Fruit fly (Drosophila melanogaster) whole organism, embryonic: Measurements from ENCODE around the gene pr.
A peak's percentile ranks its signal among the peaks of the same experiment; 100 is the strongest.

Experiments
- Abd-B ChIP-seq: fragments of 200-800 bp; sonication (Bioruptor generic); optimal IDR thresholded peaks from 2 replicates; lab custom pipeline; 2018; ENCODE audit warnings: missing biosample characterization, mild to moderate bottlenecking, missing genetic modification characterization, moderate library complexity
- Atf-2 ChIP-seq: fragments of 200-800 bp; sonication (Bioruptor generic); optimal IDR thresholded peaks from 2 replicates; lab custom pipeline; 2016; ENCODE audit warnings: missing biosample characterization, missing genetic modification characterization
- Atf6 ChIP-seq: fragments of 200-800 bp; sonication (Bioruptor generic); IDR thresholded peaks from 2 replicates; pipeline ENCODE4 v1.3.6; 2022; ENCODE audit warnings: missing biosample characterization, missing genetic modification characterization
- BEAF-32 ChIP-seq: fragments of 200-800 bp; sonication (Bioruptor generic); optimal IDR thresholded peaks from 3 replicates; lab custom pipeline; 2017; ENCODE audit warnings: missing biosample characterization, missing genetic modification characterization, mild to moderate bottlenecking, moderate library complexity, missing genetic modification reagents
- CG11085 ChIP-seq: fragments of 200-800 bp; sonication (Bioruptor generic); IDR thresholded peaks from 2 replicates; pipeline ENCODE4 v1.3.6; 2022; ENCODE audit warnings: missing biosample characterization, missing genetic modification characterization
- CG11560 ChIP-seq: fragments of 200-800 bp; sonication (Bioruptor generic); IDR thresholded peaks from 3 replicates; pipeline ENCODE4 v1.3.6; 2022; ENCODE audit warnings: missing biosample characterization, missing genetic modification characterization
- CG12659 ChIP-seq: fragments of 200-800 bp; sonication (Bioruptor generic); optimal IDR thresholded peaks from 3 replicates; lab custom pipeline; 2017; ENCODE audit warnings: mild to moderate bottlenecking, missing biosample characterization, missing genetic modification reagents, missing genetic modification characterization
- CG13123 ChIP-seq: fragments of 200-800 bp; sonication (Bioruptor generic); optimal IDR thresholded peaks from 2 replicates; lab custom pipeline; 2016; ENCODE audit warnings: missing biosample characterization, missing genetic modification characterization
- CG13894 ChIP-seq: fragments of 200-800 bp; sonication (Bioruptor generic); optimal IDR thresholded peaks from 3 replicates; lab custom pipeline; 2018; ENCODE audit warnings: missing biosample characterization, mild to moderate bottlenecking, missing genetic modification characterization, moderate library complexity
- CG14014 ChIP-seq: fragments of 200-800 bp; sonication (Bioruptor generic); IDR thresholded peaks from 2 replicates; pipeline ENCODE4 v1.3.6; 2022; ENCODE audit warnings: missing biosample characterization, missing genetic modification characterization
- CG15514 ChIP-seq: fragments of 200-800 bp; sonication (Bioruptor generic); optimal IDR thresholded peaks from 3 replicates; lab custom pipeline; 2017; ENCODE audit warnings: missing biosample characterization, missing genetic modification characterization, mild to moderate bottlenecking, moderate library complexity, missing genetic modification reagents
- CG18599 ChIP-seq: fragments of 200-800 bp; sonication (Bioruptor generic); optimal IDR thresholded peaks from 3 replicates; lab custom pipeline; 2017; ENCODE audit warnings: missing biosample characterization, missing genetic modification characterization, mild to moderate bottlenecking, moderate library complexity, missing genetic modification reagents
- CG2129 ChIP-seq: fragments of 200-800 bp; sonication (Bioruptor generic); IDR thresholded peaks from 2 replicates; pipeline ENCODE4 v1.3.6; 2022; ENCODE audit warnings: missing biosample characterization, missing genetic modification characterization; ENCODE audit not compliant: partially characterized antibody
- CG2199 ChIP-seq: fragments of 200-800 bp; sonication (Bioruptor generic); IDR thresholded peaks from 3 replicates; pipeline ENCODE4 v1.3.6; 2022; ENCODE audit warnings: missing biosample characterization, missing genetic modification characterization
- CG4404 ChIP-seq: fragments of 200-800 bp; sonication (Bioruptor generic); IDR thresholded peaks from 2 replicates; pipeline ENCODE4 v1.3.6; 2022; ENCODE audit warnings: missing biosample characterization, missing genetic modification characterization
- CG4424 ChIP-seq: fragments of 200-800 bp; sonication (Bioruptor generic); optimal IDR thresholded peaks from 3 replicates; lab custom pipeline; 2016; ENCODE audit warnings: missing biosample characterization, missing genetic modification characterization
- CG5953 ChIP-seq: fragments of 200-800 bp; sonication (Bioruptor generic); IDR thresholded peaks from 2 replicates; pipeline ENCODE4 v1.3.6; 2022; ENCODE audit warnings: missing biosample characterization, missing genetic modification characterization
- CG6175 ChIP-seq: fragments of 200-800 bp; sonication (Bioruptor generic); IDR thresholded peaks from 3 replicates; pipeline ENCODE4 v1.3.6; 2022; ENCODE audit warnings: missing biosample characterization, missing genetic modification characterization
- CG7372 ChIP-seq: fragments of 200-800 bp; sonication (Bioruptor generic); IDR thresholded peaks from 2 replicates; pipeline ENCODE4 v1.3.6; 2022; ENCODE audit warnings: missing biosample characterization, missing genetic modification characterization
- CG7786 ChIP-seq: fragments of 200-800 bp; sonication (Bioruptor generic); optimal IDR thresholded peaks from 2 replicates; lab custom pipeline; 2016; ENCODE audit warnings: missing biosample characterization, missing genetic modification characterization
- CG7928 ChIP-seq: fragments of 200-800 bp; sonication (Bioruptor generic); optimal IDR thresholded peaks from 2 replicates; lab custom pipeline; 2017; ENCODE audit warnings: missing biosample characterization, mild to moderate bottlenecking, missing genetic modification characterization
- CG8478 ChIP-seq: fragments of >200 bp; optimal IDR thresholded peaks from 2 replicates; lab custom pipeline; 2018
- CG9609 ChIP-seq: fragments of 200-800 bp; sonication (Bioruptor generic); optimal IDR thresholded peaks from 3 replicates; lab custom pipeline; 2016; ENCODE audit warnings: missing biosample characterization, missing genetic modification characterization
- CG9797 ChIP-seq: fragments of 200-800 bp; sonication (Bioruptor generic); optimal IDR thresholded peaks from 3 replicates; lab custom pipeline; 2018; ENCODE audit warnings: missing biosample characterization, mild to moderate bottlenecking, missing genetic modification characterization
- Drgx ChIP-seq: fragments of 200-800 bp; sonication (Bioruptor generic); IDR thresholded peaks from 2 replicates; pipeline ENCODE4 v1.3.6; 2022; ENCODE audit warnings: missing biosample characterization, missing genetic modification characterization
- Gug ChIP-seq: fragments of 200-800 bp; sonication (Bioruptor generic); IDR thresholded peaks from 4 replicates; pipeline ENCODE4 v1.3.6; 2022; ENCODE audit warnings: missing biosample characterization, missing genetic modification characterization
- Side ChIP-seq: fragments of 200-800 bp; sonication (Bioruptor generic); optimal IDR thresholded peaks from 2 replicates; lab custom pipeline; 2016; ENCODE audit warnings: missing biosample characterization, missing genetic modification characterization
- Sry-δ ChIP-seq: fragments of 200-800 bp; sonication (Bioruptor generic); optimal IDR thresholded peaks from 2 replicates; lab custom pipeline; 2016; ENCODE audit warnings: missing biosample characterization, missing genetic modification characterization
- corto ChIP-seq: fragments of 200-800 bp; sonication (Bioruptor generic); optimal IDR thresholded peaks from 2 replicates; lab custom pipeline; 2016; ENCODE audit warnings: missing biosample characterization, mild to moderate bottlenecking, missing genetic modification characterization, moderate library complexity
- dimm ChIP-seq: fragments of 200-800 bp; sonication (Bioruptor generic); IDR thresholded peaks from 2 replicates; pipeline ENCODE4 v1.3.6; 2022; ENCODE audit warnings: missing biosample characterization, missing genetic modification characterization
- disco-r ChIP-seq: fragments of 200-800 bp; sonication (Bioruptor generic); optimal IDR thresholded peaks from 2 replicates; lab custom pipeline; 2016; ENCODE audit warnings: missing biosample characterization, missing genetic modification characterization
- dmrt11E ChIP-seq: fragments of 200-800 bp; sonication (Bioruptor generic); optimal IDR thresholded peaks from 3 replicates; lab custom pipeline; 2018; ENCODE audit warnings: missing biosample characterization, mild to moderate bottlenecking, missing genetic modification characterization, moderate library complexity
- ems ChIP-seq: fragments of 200-800 bp; sonication (Bioruptor generic); optimal IDR thresholded peaks from 3 replicates; lab custom pipeline; 2016; ENCODE audit warnings: missing biosample characterization, missing genetic modification characterization
- eyg ChIP-seq: fragments of 200-800 bp; sonication (Bioruptor generic); optimal IDR thresholded peaks from 3 replicates; lab custom pipeline; 2016; ENCODE audit warnings: missing biosample characterization, missing genetic modification characterization
- fd96Cb ChIP-seq: fragments of 200-800 bp; sonication (Bioruptor generic); optimal IDR thresholded peaks from 2 replicates; lab custom pipeline; 2018; ENCODE audit warnings: missing biosample characterization, mild to moderate bottlenecking, missing genetic modification characterization, moderate library complexity
- h ChIP-seq: fragments of >200 bp; optimal IDR thresholded peaks from 2 replicates; lab custom pipeline; 2017
- hbn ChIP-seq: fragments of 200-800 bp; sonication (Bioruptor generic); IDR thresholded peaks from 2 replicates; pipeline ENCODE4 v1.3.6; 2022; ENCODE audit warnings: missing biosample characterization, missing genetic modification characterization; ENCODE audit not compliant: partially characterized antibody
- kah ChIP-seq: fragments of 200-800 bp; sonication (Bioruptor generic); optimal IDR thresholded peaks from 2 replicates; lab custom pipeline; 2018; ENCODE audit warnings: missing biosample characterization, mild to moderate bottlenecking, missing genetic modification characterization
- lov ChIP-seq, 2 experiments: fragments of 200-800 bp in 1 of 2; fragments of >200 bp in 1 of 2; sonication (Bioruptor generic) in 1 of 2; IDR thresholded peaks in 1 of 2; optimal IDR thresholded peaks in 1 of 2; 2 replicates in 1 of 2; 3 replicates in 1 of 2; pipeline versions ENCODE4 v1.3.6 to Lab custom; 2017 to 2022; ENCODE audit warnings: missing biosample characterization in 1 of 2, missing genetic modification characterization in 1 of 2
- nerfin-2 ChIP-seq: fragments of 200-800 bp; sonication (Bioruptor generic); IDR thresholded peaks from 2 replicates; pipeline ENCODE4 v1.3.6; 2022; ENCODE audit warnings: missing biosample characterization, missing genetic modification characterization; ENCODE audit not compliant: partially characterized antibody
- odd ChIP-seq: fragments of 200-800 bp; sonication (Bioruptor generic); optimal IDR thresholded peaks from 2 replicates; lab custom pipeline; 2017; ENCODE audit warnings: missing biosample characterization, mild to moderate bottlenecking, missing genetic modification characterization
- p53 ChIP-seq: fragments of 200-800 bp; sonication (Bioruptor generic); optimal IDR thresholded peaks from 2 replicates; lab custom pipeline; 2016; ENCODE audit warnings: missing biosample characterization, missing genetic modification characterization
- pb ChIP-seq: fragments of 200-800 bp; sonication (Bioruptor generic); optimal IDR thresholded peaks from 3 replicates; lab custom pipeline; 2016; ENCODE audit warnings: missing biosample characterization, missing genetic modification characterization
- peb ChIP-seq: fragments of 200-800 bp; sonication (Bioruptor generic); IDR thresholded peaks from 2 replicates; pipeline ENCODE4 v1.3.6; 2022; ENCODE audit warnings: missing biosample characterization, missing genetic modification characterization
- psq ChIP-seq: fragments of 200-800 bp; sonication (Bioruptor generic); optimal IDR thresholded peaks from 2 replicates; lab custom pipeline; 2017; ENCODE audit warnings: missing biosample characterization, missing genetic modification characterization
- salm ChIP-seq: fragments of 200-800 bp; sonication (Bioruptor generic); optimal IDR thresholded peaks from 2 replicates; lab custom pipeline; 2018; ENCODE audit warnings: missing biosample characterization, mild to moderate bottlenecking, missing genetic modification characterization
- shn ChIP-seq: fragments of 200-800 bp; sonication (Bioruptor generic); optimal IDR thresholded peaks from 3 replicates; lab custom pipeline; 2016; ENCODE audit warnings: missing biosample characterization, missing genetic modification characterization
- sim ChIP-seq: fragments of 200-800 bp; sonication (Bioruptor generic); IDR thresholded peaks from 2 replicates; pipeline ENCODE4 v1.3.6; 2022; ENCODE audit warnings: missing biosample characterization, missing genetic modification characterization
- twi ChIP-seq: fragments of 200-800 bp; optimal IDR thresholded peaks from 2 replicates; lab custom pipeline; 2019; ENCODE audit warnings: missing biosample characterization, mild to moderate bottlenecking, missing genetic modification characterization, moderate library complexity
- vfl ChIP-seq: fragments of 200-800 bp; sonication (Bioruptor generic); optimal IDR thresholded peaks from 2 replicates; lab custom pipeline; 2016; ENCODE audit warnings: missing biosample characterization, missing genetic modification characterization
- vnd ChIP-seq: fragments of 200-800 bp; sonication (Bioruptor generic); IDR thresholded peaks from 3 replicates; pipeline ENCODE4 v1.3.6; 2022; ENCODE audit warnings: missing biosample characterization, missing genetic modification characterization; ENCODE audit not compliant: partially characterized antibody

The pr gene

DNA sequence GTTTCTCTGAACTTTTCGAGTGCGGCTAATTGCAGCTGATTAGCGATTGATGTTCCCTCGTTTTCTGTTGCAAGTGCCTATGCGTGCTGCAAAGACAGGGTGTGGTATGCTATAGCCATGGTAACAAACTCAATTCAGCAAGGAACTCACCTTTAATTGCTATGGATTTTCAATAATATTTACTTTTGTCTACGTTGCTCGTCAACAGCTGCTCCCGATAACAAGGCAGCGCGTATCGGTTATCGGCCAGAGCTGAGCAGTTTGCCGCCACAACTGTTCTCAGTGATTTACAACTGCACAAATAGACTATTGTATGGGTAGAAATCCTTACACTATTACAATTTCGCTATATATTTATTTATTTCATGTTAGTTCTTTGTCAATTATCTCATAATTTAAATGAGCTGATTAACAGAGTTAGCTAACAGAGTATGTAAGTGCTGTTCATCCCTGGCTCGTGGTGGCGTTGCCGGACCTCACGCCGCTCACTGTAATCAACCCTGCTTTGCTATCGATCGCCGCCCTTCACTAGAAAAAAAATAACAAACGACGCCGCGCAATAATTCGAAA is at the start of gene pr, which contains the start of gene neb (continued):
- peak; percentile 50 for TF ChIP-seq CG13123 (GFP tag; lab: Kevin White, UChicago)
- no peak for TF ChIP-seq eyg
- peak; percentile 61 for TF ChIP-seq Abd-B (GFP tag; lab: Kevin White, UChicago)
- TF ChIP-seq CG15514 (GFP tag; lab: Kevin White, UChicago): peak; percentile 98
- TF ChIP-seq twi: peak; percentile 39
- no peak for TF ChIP-seq CG2199 (GFP tag; lab: Robert Waterston, UW)
- TF ChIP-seq ems (GFP tag; lab: Kevin White, UChicago): no peak
- no peak for TF ChIP-seq kah
- TF ChIP-seq hbn: no peak
- TF ChIP-seq CG4404 (GFP tag; lab: Robert Waterston, UW): no peak
- no peak for TF ChIP-seq peb (GFP tag; lab: Robert Waterston, UW)
- peak; percentile 51 for TF ChIP-seq BEAF-32
- peak; percentile 68 for TF ChIP-seq Atf6 (GFP tag; lab: Robert Waterston, UW)
- no peak for TF ChIP-seq fd96Cb (tag; lab: Kevin White, UChicago)
- no peak for TF ChIP-seq psq (GFP tag; lab: Kevin White, UChicago)
- no peak for TF ChIP-seq CG11085 (GFP tag; lab: Robert Waterston, UW)
- no peak for TF ChIP-seq shn
- TF ChIP-seq odd: no peak
- TF ChIP-seq dimm (GFP tag; lab: Robert Waterston, UW): no peak
- no peak for TF ChIP-seq Gug (GFP tag; lab: Robert Waterston, UW)
- TF ChIP-seq CG6175 (GFP tag; lab: Robert Waterston, UW): no peak
- no peak for TF ChIP-seq CG8478
- peak; percentile 79 for TF ChIP-seq CG12659 (GFP tag; lab: Kevin White, UChicago)
- 0 out of 2 replicates have a peak, but pooled peaks have one; percentile 11 for TF ChIP-seq CG7372 (GFP tag; lab: Robert Waterston, UW)
- TF ChIP-seq CG5953 (GFP tag; lab: Robert Waterston, UW): peak; percentile 58; the same call in 1 of the 2 replicates
- TF ChIP-seq nerfin-2: peak; percentile 62
- peak; percentile 5 for TF ChIP-seq p53 (GFP tag; lab: Kevin White, UChicago)
- no peak for TF ChIP-seq CG4424 (GFP tag; lab: Kevin White, UChicago)
- no peak for TF ChIP-seq vfl (GFP tag; lab: Kevin White, UChicago)
- TF ChIP-seq CG13894: no peak
- TF ChIP-seq dmrt11E (tag; lab: Kevin White, UChicago): peak; percentile 67
- TF ChIP-seq vnd (GFP tag; lab: Robert Waterston, UW): no peak
- TF ChIP-seq CG14014 (GFP tag; lab: Robert Waterston, UW): peak; percentile 77
- TF ChIP-seq salm (tag; lab: Kevin White, UChicago): no peak
- TF ChIP-seq Drgx (GFP tag; lab: Robert Waterston, UW): no peak
- no peak for TF ChIP-seq CG18599
- TF ChIP-seq CG2129: no peak
- TF ChIP-seq CG9609: no peak
- no peak for TF ChIP-seq Side (GFP tag; lab: Kevin White, UChicago)
- no peak for TF ChIP-seq sim
- peak; percentile 34 for TF ChIP-seq CG9797 (GFP tag; lab: Kevin White, UChicago)
- no peak for TF ChIP-seq CG7786 (GFP tag; lab: Kevin White, UChicago)
- TF ChIP-seq corto (GFP tag; lab: Kevin White, UChicago): no peak
- no peak for TF ChIP-seq pb (GFP tag; lab: Kevin White, UChicago)
- no peak for TF ChIP-seq Atf-2 (GFP tag; lab: Kevin White, UChicago)
- no peak for TF ChIP-seq CG7928
- no peak for TF ChIP-seq lov (optimal IDR thresholded peaks at IDR 0.05; lab: Kevin White, UChicago)
- no peak for TF ChIP-seq lov (GFP tag; IDR thresholded peaks at IDR 0.05; lab: Robert Waterston, UW)
- TF ChIP-seq CG11560 (tag; lab: Robert Waterston, UW): no peak
- no peak for TF ChIP-seq h (lab: Kevin White, UChicago)
- peak; percentile 92 for TF ChIP-seq Sry-δ (GFP tag; lab: Kevin White, UChicago)
- peak; percentile 16 for TF ChIP-seq disco-r
